Worm (Caenorhabditis elegans) whole organism, L1 larva: ENCODE measurements around the gene W03G1.5.

Experiments
- C04F5.9 ChIP-seq: sonication (generic microtip); optimal IDR thresholded peaks from 2 replicates; lab custom pipeline; 2016; ENCODE audit warnings: missing genetic modification characterization, missing compliant biosample characterization
- alr-1 ChIP-seq: fragments of 200-800 bp; sonication (Bioruptor generic); optimal IDR thresholded peaks from 2 replicates; lab custom pipeline; 2018; ENCODE audit warnings: borderline replicate concordance, mild to moderate bottlenecking, missing genetic modification characterization, missing compliant biosample characterization
- aly-2 ChIP-seq: fragments of 150-350 bp; optimal IDR thresholded peaks from 2 replicates; lab custom pipeline; 2014; ENCODE audit warnings: missing biosample characterization, missing genetic modification characterization
- blmp-1 ChIP-seq: fragments of 150-350 bp; optimal IDR thresholded peaks from 2 replicates; lab custom pipeline; 2014; ENCODE audit warnings: missing biosample characterization, missing genetic modification characterization
- ceh-90 ChIP-seq: sonication (generic microtip); optimal IDR thresholded peaks from 2 replicates; lab custom pipeline; 2016; ENCODE audit warnings: missing genetic modification characterization, missing compliant biosample characterization
- dpl-1 ChIP-seq, 3 experiments: fragments of 150-350 bp in 2 of 3; sonication (generic microtip) in 1 of 3; optimal IDR thresholded peaks; 2 replicates each; lab custom pipeline; 2014 to 2017; ENCODE audit warnings: missing biosample characterization in 3 of 3, missing genetic modification characterization in 3 of 3, missing genetic modification reagents in 3 of 3
- dsc-1 ChIP-seq: sonication (generic microtip); optimal IDR thresholded peaks from 2 replicates; lab custom pipeline; 2016; ENCODE audit warnings: mild to moderate bottlenecking, missing genetic modification characterization, missing compliant biosample characterization
- efl-1 ChIP-seq, 4 experiments: fragments of 150-350 bp; optimal IDR thresholded peaks in 3 of 4; peaks in 1 of 4; 1 replicate in 1 of 4; 2 replicates in 3 of 4; lab custom pipeline; 2014; ENCODE audit warnings: missing biosample characterization in 2 of 4, missing genetic modification characterization in 2 of 4, missing genetic modification reagents in 2 of 4
- elt-2 ChIP-seq: sonication (generic microtip); optimal IDR thresholded peaks from 2 replicates; lab custom pipeline; 2016; ENCODE audit warnings: missing genetic modification characterization, mild to moderate bottlenecking, inconsistent platforms, missing compliant biosample characterization, missing genetic modification reagents
- elt-3 ChIP-seq, 6 experiments: fragments of 150-350 bp in 1 of 6; sonication (generic microtip); optimal IDR thresholded peaks; 2 replicates each; lab custom pipeline; 2017 to 2018; ENCODE audit warnings: missing biosample characterization in 6 of 6, missing genetic modification characterization in 6 of 6, inconsistent platforms in 1 of 6
- fkh-4 ChIP-seq: sonication (generic microtip); optimal IDR thresholded peaks from 2 replicates; lab custom pipeline; 2016; ENCODE audit warnings: missing compliant biosample characterization, missing genetic modification characterization, borderline replicate concordance
- fkh-8 ChIP-seq: sonication (generic microtip); optimal IDR thresholded peaks from 2 replicates; lab custom pipeline; 2016; ENCODE audit warnings: mild to moderate bottlenecking, missing genetic modification characterization, missing compliant biosample characterization
- fos-1 ChIP-seq: fragments of 150-350 bp; optimal IDR thresholded peaks from 2 replicates; lab custom pipeline; 2014; ENCODE audit warnings: missing biosample characterization, missing genetic modification characterization
- lin-15B ChIP-seq: fragments of 150-350 bp; sonication (generic microtip); optimal IDR thresholded peaks from 3 replicates; lab custom pipeline; 2014; ENCODE audit warnings: missing biosample characterization, missing genetic modification characterization
- mab-9 ChIP-seq: fragments of 200-800 bp; sonication (Bioruptor generic); IDR thresholded peaks from 2 replicates; pipeline ENCODE4 v1.3.6; 2022; ENCODE audit warnings: missing genetic modification reagents, missing genetic modification characterization, missing compliant biosample characterization
- mdl-1 ChIP-seq, 2 experiments: fragments of 150-350 bp; optimal IDR thresholded peaks; 2 replicates each; lab custom pipeline; 2014 to 2017; ENCODE audit warnings: missing biosample characterization in 2 of 2, missing genetic modification characterization in 2 of 2, inconsistent platforms in 1 of 2
- mep-1 ChIP-seq: fragments of 150-350 bp; optimal IDR thresholded peaks from 2 replicates; lab custom pipeline; 2014; ENCODE audit warnings: missing biosample characterization, missing genetic modification characterization
- nhr-11 ChIP-seq: fragments of 150-350 bp; optimal IDR thresholded peaks from 2 replicates; lab custom pipeline; 2014; ENCODE audit warnings: missing biosample characterization, missing genetic modification characterization
- nhr-237 ChIP-seq: fragments of 150-350 bp; optimal IDR thresholded peaks from 2 replicates; lab custom pipeline; 2014; ENCODE audit warnings: missing biosample characterization, missing genetic modification characterization
- nhr-71 ChIP-seq: sonication (generic microtip); optimal IDR thresholded peaks from 2 replicates; lab custom pipeline; 2016; ENCODE audit warnings: mild to moderate bottlenecking, missing genetic modification characterization, moderate library complexity, missing compliant biosample characterization
- pag-3 ChIP-seq: sonication (generic microtip); optimal IDR thresholded peaks from 2 replicates; lab custom pipeline; 2017; ENCODE audit warnings: missing genetic modification characterization, mild to moderate bottlenecking, missing compliant biosample characterization, antibody characterized with exemption, borderline replicate concordance; ENCODE audit not compliant: insufficient read depth
- rnt-1 ChIP-seq: sonication (generic microtip); optimal IDR thresholded peaks from 2 replicates; lab custom pipeline; 2016; ENCODE audit warnings: mild to moderate bottlenecking, missing genetic modification characterization, moderate library complexity, missing compliant biosample characterization
- skn-1 ChIP-seq: fragments of 150-350 bp; optimal IDR thresholded peaks from 2 replicates; lab custom pipeline; 2014; ENCODE audit warnings: missing biosample characterization, missing genetic modification characterization
- tbx-2 ChIP-seq: sonication (generic microtip); optimal IDR thresholded peaks from 2 replicates; lab custom pipeline; 2016; ENCODE audit warnings: missing genetic modification characterization, missing compliant biosample characterization
- unc-130 ChIP-seq: fragments of 150-350 bp; optimal IDR thresholded peaks from 2 replicates; lab custom pipeline; 2017; ENCODE audit warnings: missing biosample characterization, missing genetic modification characterization, inconsistent platforms
- xbp-1 ChIP-seq: sonication (generic microtip); optimal IDR thresholded peaks from 2 replicates; lab custom pipeline; 2016; ENCODE audit warnings: missing genetic modification characterization, missing compliant biosample characterization

Gene W03G1.5

DNA sequence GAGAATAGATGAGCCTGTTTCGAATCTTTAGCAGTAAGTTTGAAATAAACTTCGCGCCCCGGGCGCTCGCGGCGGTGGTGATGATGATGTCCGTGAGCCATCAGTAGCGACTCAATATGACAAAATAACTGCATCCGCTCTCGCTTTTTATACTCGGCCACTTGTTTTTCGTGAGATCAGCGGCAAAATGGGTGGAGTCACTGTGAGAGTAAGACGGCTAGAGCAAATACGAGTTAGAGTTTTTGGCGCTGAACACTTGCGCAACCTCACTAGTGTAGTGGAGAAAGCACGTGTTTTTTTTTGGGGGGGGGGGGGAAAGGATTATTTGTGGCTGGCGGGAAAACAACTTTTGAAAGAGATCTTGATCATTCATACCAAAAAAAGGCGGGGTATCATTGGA is at the start of gene W03G1.5:
TSS of gene W03G1.5 (minus strand) at position 101 of the 400 bp plus-strand sequence.
- no peak for TF ChIP-seq unc-130 (tag; lab: Kevin White, UChicago)
- peak in 1 of 2 experiments; percentile 9 for TF ChIP-seq mdl-1 (tag; optimal IDR thresholded peaks at IDR 0.05; lab: Kevin White, UChicago)
- peak; percentile 25 for TF ChIP-seq fkh-8
- no peak for TF ChIP-seq efl-1 (optimal IDR thresholded peaks at IDR 0.05; lab: Kevin White, UChicago)
- TF ChIP-seq efl-1 (GFP tag; optimal IDR thresholded peaks at IDR 0.05 in 1 of 2; lab: Kevin White, UChicago) = peak in 1 of 2 experiments; percentile 25
- TF ChIP-seq pag-3 (tag; lab: Kevin White, UChicago) = no peak
- TF ChIP-seq dpl-1 (GFP tag; optimal IDR thresholded peaks at IDR 0.05; lab: Kevin White, UChicago) = peak in 1 of 3 experiments; percentile 13
- TF ChIP-seq skn-1 (tag; lab: Kevin White, UChicago) = peak; percentile 4
- TF ChIP-seq, all 84 proteins: peak for 5

DNA sequence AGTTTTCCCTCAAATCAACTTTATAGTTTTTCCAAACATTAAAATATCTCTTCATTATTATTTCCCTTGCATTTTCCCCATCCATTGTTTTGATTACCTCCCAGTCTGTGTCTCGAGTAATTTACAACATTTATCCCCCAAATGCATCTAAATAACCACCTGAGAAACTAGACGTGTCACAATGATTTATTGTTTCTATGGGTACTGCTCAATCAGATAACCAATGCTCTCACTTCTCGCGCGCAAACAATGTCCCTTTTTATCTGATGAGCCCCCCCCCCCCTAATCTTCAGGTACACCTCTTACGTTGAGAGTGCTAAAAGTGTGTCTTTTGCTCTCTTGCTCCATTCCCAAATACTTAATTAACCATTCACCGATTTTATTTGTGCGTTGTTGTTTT is 47.7 kb upstream of the W03G1.5 start:
- TF ChIP-seq efl-1 (optimal IDR thresholded peaks at IDR 0.05; lab: Kevin White, UChicago) = no peak
- no peak for TF ChIP-seq efl-1 (GFP tag; optimal IDR thresholded peaks at IDR 0.05 in 1 of 2; lab: Kevin White, UChicago)
- TF ChIP-seq xbp-1 = no peak
- TF ChIP-seq blmp-1 = no peak

DNA sequence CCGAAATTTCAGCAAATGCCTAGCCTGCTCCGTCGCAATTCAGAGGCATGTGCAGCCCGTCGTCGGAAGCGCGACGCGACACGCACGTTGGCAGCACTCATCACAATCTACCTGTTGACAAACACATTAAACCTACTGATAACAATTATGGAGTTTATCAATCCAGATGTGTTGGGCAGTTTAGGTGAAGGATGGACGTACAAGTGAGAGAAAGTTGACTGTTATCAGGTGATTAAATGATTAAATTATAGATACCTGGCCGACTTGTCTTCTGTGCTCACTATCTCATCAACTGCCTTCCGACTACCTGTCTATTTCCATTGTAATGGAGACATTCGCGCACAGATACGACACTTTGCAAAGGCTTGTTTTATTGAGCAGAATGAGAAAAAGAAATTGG is 45.6 kb upstream of the W03G1.5 start:
- TF ChIP-seq elt-2 (peak; percentile 88), dsc-1 (tag; lab: Kevin White, UChicago) (no peak), nhr-11 (tag; lab: Kevin White, UChicago) (no peak)
- TF ChIP-seq, all 84 proteins: peak for 1

DNA sequence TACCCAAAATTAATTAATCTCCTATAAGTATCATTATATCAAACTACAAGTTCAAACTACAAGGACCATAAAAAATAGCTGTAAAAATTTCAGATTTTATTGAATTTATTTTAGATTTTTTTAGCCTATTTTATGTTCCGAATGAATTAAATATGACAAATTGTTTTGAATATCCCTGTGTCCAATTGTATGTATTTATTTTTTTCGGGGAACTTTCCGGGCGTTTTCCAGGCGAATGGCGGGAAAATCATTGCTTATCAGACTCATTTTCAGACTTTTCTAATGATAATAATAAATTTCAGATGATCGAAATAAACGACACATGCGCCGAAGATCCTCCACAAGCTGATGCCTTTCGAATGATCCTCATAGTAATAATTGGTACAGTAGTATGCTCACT is 41.7 kb upstream of the W03G1.5 start, which contains the start of gene F56A11.4:
TSS of gene F56A11.4 (plus strand) at position 301 of the 400 bp plus-strand sequence.
- no peak for TF ChIP-seq fos-1

DNA sequence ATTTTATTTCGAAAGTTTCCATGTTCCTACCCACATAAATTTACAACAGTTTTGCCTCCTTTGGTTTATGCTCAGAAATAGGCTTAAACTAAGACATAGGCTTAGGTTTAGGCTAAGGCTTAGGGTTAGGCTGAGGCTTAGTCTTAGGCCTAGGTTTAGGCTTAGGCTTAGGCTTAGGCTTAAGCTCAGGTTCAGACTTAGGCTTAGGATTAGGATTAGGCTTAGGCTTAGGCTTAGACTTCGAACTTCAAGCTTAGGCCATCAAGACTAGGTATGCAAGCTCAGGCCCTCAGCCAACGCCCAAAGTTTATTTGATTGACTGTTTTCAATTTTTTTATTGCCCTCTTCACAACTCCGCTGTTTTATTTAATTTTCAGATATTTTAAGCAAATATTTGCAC is 39.6 kb upstream of the W03G1.5 start:
- no peak for TF ChIP-seq mep-1 (tag; lab: Kevin White, UChicago)
- TF ChIP-seq aly-2 (tag; lab: Kevin White, UChicago) = no peak
- no peak for TF ChIP-seq lin-15B
- TF ChIP-seq nhr-71 (tag; lab: Kevin White, UChicago) = no peak
- TF ChIP-seq mab-9 (GFP tag; lab: Robert Waterston, UW) = no peak
- TF ChIP-seq tbx-2 = no peak

DNA sequence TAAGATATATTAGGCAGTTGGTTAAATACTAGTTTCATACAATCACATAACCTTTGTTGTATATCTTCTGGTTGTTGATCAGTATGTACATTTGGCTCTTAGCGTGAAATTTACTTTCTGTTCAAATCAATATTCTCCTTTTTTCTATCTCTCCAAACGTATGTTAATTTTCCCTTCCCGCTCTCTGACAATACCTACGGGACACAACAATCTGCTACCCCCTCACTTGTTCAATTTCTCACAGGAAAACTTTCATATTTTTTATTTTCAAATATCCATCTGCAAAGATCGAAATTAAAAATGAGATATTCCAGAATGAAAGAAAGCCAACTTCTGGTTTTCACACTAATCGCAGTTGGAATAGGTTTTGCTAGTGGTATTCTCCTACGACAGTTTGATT is 25.6 kb upstream of the W03G1.5 start, which contains the start of gene glt-7:
TSS of gene glt-7 (plus strand) at position 301 of the 400 bp plus-strand sequence.
- TF ChIP-seq elt-3 (tag; optimal IDR thresholded peaks at IDR 0.05; lab: Kevin White, UChicago) = no peak
- TF ChIP-seq nhr-237 = no peak
- TF ChIP-seq alr-1 (tag; lab: Kevin White, UChicago) = no peak
- no peak for TF ChIP-seq lin-15B
- TF ChIP-seq efl-1 (optimal IDR thresholded peaks at IDR 0.05; lab: Kevin White, UChicago) = no peak
- peak in 1 of 2 experiments; percentile 64 for TF ChIP-seq efl-1 (GFP tag; optimal IDR thresholded peaks at IDR 0.05 in 1 of 2; lab: Kevin White, UChicago)
- TF ChIP-seq fkh-8 = no peak

DNA sequence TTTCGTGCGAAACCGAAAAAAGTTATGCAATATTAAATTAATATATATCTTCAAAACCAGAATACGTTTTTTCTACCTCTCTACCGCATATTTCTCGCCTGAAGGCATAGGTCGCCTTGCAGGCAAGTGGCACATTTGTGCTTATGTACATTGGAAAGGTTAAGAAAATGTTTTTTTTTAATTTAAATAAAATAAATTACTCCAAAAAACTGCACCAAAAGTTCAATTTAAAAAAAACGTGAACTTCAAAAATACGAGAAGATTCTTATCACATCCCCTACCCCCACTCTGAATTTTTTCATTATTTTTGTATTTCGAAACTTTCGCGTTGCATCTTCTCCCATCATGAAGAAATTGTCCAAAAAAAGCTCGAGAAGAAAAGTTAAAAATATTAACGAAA is 18.1 kb upstream of the W03G1.5 start, which contains the start of gene W03G1.2:
TSS of gene W03G1.2 (plus strand) at position 301 of the 400 bp plus-strand sequence.
- TF ChIP-seq fos-1 (no peak), nhr-71 (tag; lab: Kevin White, UChicago) (no peak), elt-3 (tag; optimal IDR thresholded peaks at IDR 0.05; lab: Kevin White, UChicago) (no peak), fkh-4 (tag; lab: Kevin White, UChicago) (no peak)

DNA sequence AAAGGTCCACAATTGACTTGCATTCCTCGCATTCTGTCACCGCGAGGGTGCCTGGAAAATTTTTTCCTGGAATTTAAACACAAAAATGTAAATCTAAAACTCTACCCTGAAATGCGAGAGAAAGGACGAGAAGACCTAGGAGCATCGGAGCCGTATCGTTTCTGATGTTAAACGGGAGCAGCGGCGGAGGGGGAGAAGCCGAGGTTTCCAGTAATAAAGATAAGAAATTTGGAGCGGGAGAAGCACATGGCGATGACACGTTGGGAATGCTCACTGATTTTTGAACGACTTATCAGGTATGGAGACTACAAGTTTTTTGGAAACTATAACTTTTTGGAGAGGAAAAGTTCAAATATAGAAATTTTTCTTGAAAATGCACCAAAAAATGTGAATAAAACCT is 17.3 kb upstream of the W03G1.5 start, which contains the start of gene asm-3:
TSS of gene asm-3 (minus strand) at position 215 of the 400 bp plus-strand sequence.
- TF ChIP-seq efl-1 (optimal IDR thresholded peaks at IDR 0.05; lab: Kevin White, UChicago) = no peak
- peak in 1 of 2 experiments; percentile 80 for TF ChIP-seq efl-1 (GFP tag; optimal IDR thresholded peaks at IDR 0.05 in 1 of 2; lab: Kevin White, UChicago)
- no peak for TF ChIP-seq rnt-1 (tag; lab: Kevin White, UChicago)
- no peak for TF ChIP-seq C04F5.9 (tag; lab: Kevin White, UChicago)
- no peak for TF ChIP-seq aly-2 (tag; lab: Kevin White, UChicago)
- peak; percentile 20 for TF ChIP-seq elt-2
- no peak for TF ChIP-seq ceh-90
